Worm (Caenorhabditis elegans) whole organism, L3 larva: Measurements from ENCODE around the gene F59B2.15.

Experiments used
- R02D3.7 ChIP-seq: fragments of 150-350 bp; optimal IDR thresholded peaks from 2 replicates; lab custom pipeline; 2014; ENCODE audit warnings: missing biosample characterization, missing genetic modification characterization
- ZK546.5 ChIP-seq: sonication (generic microtip); optimal IDR thresholded peaks from 2 replicates; lab custom pipeline; 2017; ENCODE audit warnings: missing biosample characterization, missing genetic modification characterization
- aly-2 ChIP-seq: fragments of 150-350 bp; optimal IDR thresholded peaks from 2 replicates; lab custom pipeline; 2014; ENCODE audit warnings: missing biosample characterization, missing genetic modification characterization
- ama-1 ChIP-seq: fragments of 150-350 bp; optimal IDR thresholded peaks from 2 replicates; lab custom pipeline; 2018
- ceh-16 ChIP-seq: sonication (generic microtip); optimal IDR thresholded peaks from 2 replicates; lab custom pipeline; 2017; ENCODE audit warnings: missing biosample characterization, missing genetic modification characterization
- ceh-28 ChIP-seq: fragments of 150-350 bp; optimal IDR thresholded peaks from 2 replicates; lab custom pipeline; 2014; ENCODE audit warnings: missing biosample characterization, missing genetic modification reagents, missing genetic modification characterization
- ceh-82 ChIP-seq: fragments of 150-350 bp; optimal IDR thresholded peaks from 2 replicates; lab custom pipeline; 2014; ENCODE audit warnings: missing biosample characterization, missing genetic modification characterization
- ceh-9 ChIP-seq: sonication (generic microtip); optimal IDR thresholded peaks from 2 replicates; lab custom pipeline; 2018; ENCODE audit warnings: missing biosample characterization, missing genetic modification characterization
- daf-12 ChIP-seq: fragments of 150-350 bp; optimal IDR thresholded peaks from 2 replicates; lab custom pipeline; 2014; ENCODE audit warnings: missing biosample characterization, missing genetic modification reagents, missing genetic modification characterization
- egl-27 ChIP-seq: sonication (generic microtip); optimal IDR thresholded peaks from 4 replicates; lab custom pipeline; 2017; ENCODE audit warnings: missing biosample characterization, missing genetic modification reagents, missing genetic modification characterization
- egl-5 ChIP-seq: fragments of 150-350 bp; optimal IDR thresholded peaks from 2 replicates; lab custom pipeline; 2017; ENCODE audit warnings: missing biosample characterization, missing genetic modification reagents, missing genetic modification characterization, inconsistent platforms
- elt-1 ChIP-seq: fragments of 150-350 bp; optimal IDR thresholded peaks from 2 replicates; lab custom pipeline; 2014; ENCODE audit warnings: missing biosample characterization, missing genetic modification characterization
- elt-2 ChIP-seq: sonication (generic microtip); optimal IDR thresholded peaks from 2 replicates; lab custom pipeline; 2016; ENCODE audit warnings: missing genetic modification reagents, mild to moderate bottlenecking, missing genetic modification characterization, missing compliant biosample characterization
- elt-3 ChIP-seq, 3 experiments: fragments of 150-350 bp in 1 of 3; sonication (generic microtip) in 2 of 3; optimal IDR thresholded peaks; 2 replicates in 2 of 3; 4 replicates in 1 of 3; lab custom pipeline; 2014 to 2017; ENCODE audit warnings: missing biosample characterization in 3 of 3, missing genetic modification characterization in 3 of 3
- eor-1 ChIP-seq, 2 experiments: fragments of 150-350 bp; optimal IDR thresholded peaks; 2 replicates each; lab custom pipeline; 2014 to 2018; ENCODE audit warnings: missing biosample characterization in 2 of 2, missing genetic modification characterization in 2 of 2
- fkh-10 ChIP-seq: sonication (generic microtip); optimal IDR thresholded peaks from 2 replicates; lab custom pipeline; 2017; ENCODE audit warnings: missing biosample characterization, missing genetic modification reagents, missing genetic modification characterization
- fkh-2 ChIP-seq: fragments of 150-350 bp; optimal IDR thresholded peaks from 2 replicates; lab custom pipeline; 2014; ENCODE audit warnings: missing biosample characterization, missing genetic modification reagents, missing genetic modification characterization
- fos-1 ChIP-seq: fragments of 150-350 bp; optimal IDR thresholded peaks from 2 replicates; lab custom pipeline; 2014; ENCODE audit warnings: missing biosample characterization, missing genetic modification characterization
- hmg-11 ChIP-seq: sonication (generic microtip); optimal IDR thresholded peaks from 2 replicates; lab custom pipeline; 2016; ENCODE audit warnings: missing genetic modification characterization, missing compliant biosample characterization
- jun-1 ChIP-seq: fragments of 150-350 bp; optimal IDR thresholded peaks from 2 replicates; lab custom pipeline; 2014; ENCODE audit warnings: missing biosample characterization, missing genetic modification reagents, missing genetic modification characterization
- lin-15B ChIP-seq: fragments of 150-350 bp; optimal IDR thresholded peaks from 2 replicates; lab custom pipeline; 2014; ENCODE audit warnings: missing biosample characterization, missing genetic modification characterization
- lin-39 ChIP-seq: fragments of 150-350 bp; optimal IDR thresholded peaks from 2 replicates; lab custom pipeline; 2018; ENCODE audit warnings: missing biosample characterization, missing genetic modification reagents, missing genetic modification characterization
- mdl-1 ChIP-seq: fragments of 150-350 bp; optimal IDR thresholded peaks from 2 replicates; lab custom pipeline; 2014; ENCODE audit warnings: missing biosample characterization, missing genetic modification characterization
- mml-1 ChIP-seq: fragments of 150-350 bp; sonication (generic microtip); optimal IDR thresholded peaks from 3 replicates; lab custom pipeline; 2014; ENCODE audit warnings: missing biosample characterization, missing genetic modification characterization
- nfya-1 ChIP-seq: sonication (generic microtip); optimal IDR thresholded peaks from 2 replicates; lab custom pipeline; 2017; ENCODE audit warnings: missing genetic modification characterization, mild to moderate bottlenecking, missing compliant biosample characterization, antibody characterized with exemption, moderate library complexity; ENCODE audit not compliant: insufficient read depth
- nhr-11 ChIP-seq: fragments of 150-350 bp; optimal IDR thresholded peaks from 2 replicates; lab custom pipeline; 2014; ENCODE audit warnings: missing biosample characterization, missing genetic modification characterization
- nhr-23 ChIP-seq: fragments of 150-350 bp; optimal IDR thresholded peaks from 2 replicates; lab custom pipeline; 2014; ENCODE audit warnings: missing biosample characterization, missing genetic modification reagents, missing genetic modification characterization
- nhr-237 ChIP-seq: fragments of 150-350 bp; optimal IDR thresholded peaks from 2 replicates; lab custom pipeline; 2014; ENCODE audit warnings: missing biosample characterization, missing genetic modification characterization
- nhr-25 ChIP-seq: sonication (generic microtip); optimal IDR thresholded peaks from 2 replicates; lab custom pipeline; 2017; ENCODE audit warnings: missing biosample characterization, missing genetic modification characterization
- nhr-28 ChIP-seq: fragments of 150-350 bp; optimal IDR thresholded peaks from 2 replicates; lab custom pipeline; 2014; ENCODE audit warnings: missing biosample characterization, missing genetic modification characterization
- nhr-43 ChIP-seq: sonication (generic microtip); optimal IDR thresholded peaks from 2 replicates; lab custom pipeline; 2016; ENCODE audit warnings: mild to moderate bottlenecking, missing genetic modification characterization, missing compliant biosample characterization; ENCODE audit not compliant: poor library complexity, severe bottlenecking
- nhr-67 ChIP-seq: fragments of 150-350 bp; optimal IDR thresholded peaks from 2 replicates; lab custom pipeline; 2014; ENCODE audit warnings: missing biosample characterization, missing genetic modification characterization
- nhr-76 ChIP-seq: fragments of 150-350 bp; sonication (generic microtip); optimal IDR thresholded peaks from 5 replicates; lab custom pipeline; 2014; ENCODE audit warnings: missing biosample characterization, missing genetic modification characterization
- nhr-77 ChIP-seq: fragments of 150-350 bp; optimal IDR thresholded peaks from 2 replicates; lab custom pipeline; 2014; ENCODE audit warnings: missing biosample characterization, missing genetic modification characterization
- pha-4 ChIP-seq: fragments of 150-350 bp; optimal IDR thresholded peaks from 2 replicates; lab custom pipeline; 2014; ENCODE audit warnings: missing biosample characterization, missing genetic modification reagents, missing genetic modification characterization
- pqm-1 ChIP-seq: fragments of 150-350 bp; optimal IDR thresholded peaks from 2 replicates; lab custom pipeline; 2017; ENCODE audit warnings: missing biosample characterization, missing genetic modification characterization, inconsistent platforms
- sea-2 ChIP-seq: fragments of 150-350 bp; sonication (generic microtip); optimal IDR thresholded peaks from 4 replicates; lab custom pipeline; 2014; ENCODE audit warnings: missing biosample characterization, missing genetic modification reagents, missing genetic modification characterization
- skn-1 ChIP-seq: fragments of 150-350 bp; optimal IDR thresholded peaks from 2 replicates; lab custom pipeline; 2014; ENCODE audit warnings: missing biosample characterization, missing genetic modification characterization
- snpc-4 ChIP-seq: fragments of 150-350 bp; optimal IDR thresholded peaks from 2 replicates; lab custom pipeline; 2014; ENCODE audit warnings: missing biosample characterization, missing genetic modification characterization
- tbx-2 ChIP-seq: sonication (generic microtip); optimal IDR thresholded peaks from 2 replicates; lab custom pipeline; 2016; ENCODE audit warnings: mild to moderate bottlenecking, missing genetic modification characterization, missing compliant biosample characterization
- unc-39 ChIP-seq: sonication (generic microtip); optimal IDR thresholded peaks from 4 replicates; lab custom pipeline; 2017; ENCODE audit warnings: missing biosample characterization, missing genetic modification characterization
- unc-62 ChIP-seq: fragments of 150-350 bp; sonication (generic microtip); optimal IDR thresholded peaks from 4 replicates; lab custom pipeline; 2014; ENCODE audit warnings: missing biosample characterization, missing genetic modification reagents, missing genetic modification characterization
- ztf-11 ChIP-seq: fragments of 150-350 bp; optimal IDR thresholded peaks from 2 replicates; lab custom pipeline; 2014; ENCODE audit warnings: missing biosample characterization, missing genetic modification characterization
- ztf-4 ChIP-seq: fragments of 150-350 bp; optimal IDR thresholded peaks from 2 replicates; lab custom pipeline; 2014; ENCODE audit warnings: missing biosample characterization, missing genetic modification characterization

The F59B2.15 gene

DNA sequence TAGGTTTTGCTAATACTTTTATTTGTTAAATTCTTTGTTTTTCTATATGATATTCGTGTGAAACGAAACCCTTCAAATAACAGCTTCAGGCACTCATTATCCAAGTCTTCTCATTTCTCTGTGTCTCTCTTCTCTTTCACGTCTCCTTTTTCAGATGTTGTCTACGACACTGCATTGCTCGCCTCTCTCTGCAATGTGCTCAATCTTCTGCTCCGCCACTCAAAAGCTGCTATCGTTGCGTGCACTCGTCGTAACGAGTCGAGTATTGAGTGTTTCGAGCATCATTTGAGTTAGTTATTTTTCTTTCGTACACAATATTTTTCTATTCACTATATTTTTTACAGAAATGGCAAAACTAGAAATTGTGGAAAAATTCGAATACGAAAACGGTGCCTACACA lies 29.3 kb downstream of the F59B2.15 start:
- TF ChIP-seq lin-39 (tag; lab: Kevin White, UChicago) (peak; percentile 43), R02D3.7 (tag; lab: Kevin White, UChicago) (no peak), nfya-1 (tag; lab: Kevin White, UChicago) (peak; percentile 54)

DNA sequence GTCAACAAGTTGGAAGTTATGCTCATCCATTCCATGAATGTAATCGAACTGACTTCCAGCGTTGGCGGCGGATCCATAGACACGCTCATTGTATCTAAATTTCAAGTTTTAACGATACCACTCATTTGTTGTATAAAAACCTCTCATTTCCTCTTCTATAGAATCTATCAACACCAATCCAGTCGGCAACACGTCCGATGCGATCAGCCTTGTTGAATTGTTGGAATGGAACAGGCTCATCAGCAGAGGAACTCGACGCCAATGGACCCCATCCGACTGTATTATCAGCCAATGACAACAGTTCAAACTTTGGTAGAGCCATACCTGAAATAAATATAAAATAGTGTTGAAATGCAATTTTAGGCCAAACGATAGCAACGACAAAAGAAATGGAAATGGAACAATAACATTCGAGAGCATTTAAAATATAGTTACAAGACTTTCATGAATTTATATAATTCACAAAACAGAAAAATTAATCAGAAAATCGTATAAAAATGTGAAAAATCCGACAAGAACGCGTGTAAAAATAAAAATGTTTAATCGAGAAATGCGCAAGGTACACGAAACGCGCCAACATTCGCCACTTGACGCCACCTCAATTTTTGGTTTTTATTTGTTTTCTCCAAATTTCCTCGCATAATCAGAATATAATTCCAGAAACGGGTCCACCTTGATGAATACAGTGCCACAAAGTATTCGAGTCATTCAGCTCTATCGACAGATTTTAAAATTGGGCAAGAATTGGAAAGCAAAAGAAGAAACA lies 31.0 kb downstream of the F59B2.15 start, which contains the start of the genes eif-3.D and R08D7.4:
TSS of gene eif-3.D (minus strand) at position 324 of the 766 bp plus-strand sequence.
TSS of gene R08D7.4 (plus strand) at position 638 of the 766 bp plus-strand sequence.
- TF ChIP-seq nhr-25 (peak; percentile 8), ztf-11 (tag; lab: Kevin White, UChicago) (no peak), fkh-2 (tag; lab: Kevin White, UChicago) (no peak), hmg-11 (tag; lab: Kevin White, UChicago) (peak; percentile 73), unc-39 (no peak), fkh-10 (no peak), egl-27 (tag; lab: Kevin White, UChicago) (no peak), nhr-11 (tag; lab: Kevin White, UChicago) (no peak), pqm-1 (tag; lab: Kevin White, UChicago) (no peak), nhr-77 (tag; lab: Kevin White, UChicago) (no peak), egl-5 (tag; lab: Kevin White, UChicago) (no peak), nhr-67 (tag; lab: Kevin White, UChicago) (no peak), nhr-23 (peak; percentile 57), mdl-1 (tag; lab: Kevin White, UChicago) (no peak), ceh-28 (tag; lab: Kevin White, UChicago) (no peak), nhr-28 (tag; lab: Kevin White, UChicago) (no peak), lin-39 (tag; lab: Kevin White, UChicago) (peak; percentile 7), nhr-237 (tag; lab: Kevin White, UChicago) (no peak), elt-3 (tag; optimal IDR thresholded peaks at IDR 0.05; lab: Kevin White, UChicago) (no peak), pha-4 (tag; lab: Kevin White, UChicago) (peak; percentile 76), nfya-1 (tag; lab: Kevin White, UChicago) (peak; percentile 58), fos-1 (no peak), unc-62 (GFP tag; lab: Kevin White, UChicago) (no peak), daf-12 (tag; lab: Kevin White, UChicago) (no peak), tbx-2 (tag; lab: Kevin White, UChicago) (no peak), nhr-76 (tag; lab: Kevin White, UChicago) (no peak), ceh-82 (tag; lab: Kevin White, UChicago) (no peak), ztf-4 (tag; lab: Kevin White, UChicago) (no peak), aly-2 (no peak), elt-1 (tag; lab: Kevin White, UChicago) (no peak), jun-1 (tag; lab: Kevin White, UChicago) (no peak), lin-15B (tag; lab: Kevin White, UChicago) (peak; percentile 62), sea-2 (no peak), eor-1 (tag; optimal IDR thresholded peaks at IDR 0.05; lab: Kevin White, UChicago) (no peak), skn-1 (tag; lab: Kevin White, UChicago) (no peak), R02D3.7 (tag; lab: Kevin White, UChicago) (no peak), elt-2 (tag; lab: Kevin White, UChicago) (peak; percentile 40), ama-1 (lab: Kevin White, UChicago) (no peak), nhr-43 (tag; lab: Kevin White, UChicago) (peak; percentile 23), mml-1 (no peak), ZK546.5 (tag; lab: Kevin White, UChicago) (no peak), ceh-9 (tag; lab: Kevin White, UChicago) (no peak), ceh-16 (tag; lab: Kevin White, UChicago) (no peak), snpc-4 (tag; lab: Kevin White, UChicago) (peak; percentile 59)
